Worm (Caenorhabditis elegans): ENCODE results near the gene F14B8.4.

ce11 chrX:6853318-6853717, 46.4 kb downstream of the F14B8.4 start, which contains the start of gene rig-3:
- no peak for TF ChIP-seq ama-1 (optimal IDR thresholded peaks at IDR 0.05)
- TF ChIP-seq spr-1 (tag; optimal IDR thresholded peaks at IDR 0.05), result no peak
- TF ChIP-seq nhr-237 (tag; optimal IDR thresholded peaks at IDR 0.05), result no peak
- TF ChIP-seq egl-27 (tag; optimal IDR thresholded peaks at IDR 0.05), result no peak
- no peak for TF ChIP-seq unc-130 (GFP tag; optimal IDR thresholded peaks at IDR 0.05)
- peak in 1 of 2 experiments; percentile 87 for TF ChIP-seq unc-62 (GFP tag; optimal IDR thresholded peaks at IDR 0.05 in 1 of 2)
- no peak for TF ChIP-seq unc-62 (tag; optimal IDR thresholded peaks at IDR 0.05)
- no peak for TF ChIP-seq lin-39 (tag; optimal IDR thresholded peaks at IDR 0.05)
